Worm (Caenorhabditis elegans): Measurements from ENCODE around the gene blos-7.

Gene blos-7

ce11 chrIV:3568608-3569007 is 14.1 kb downstream of the blos-7 start, which contains the start of gene otpl-1:
TSS of gene otpl-1 (plus strand) at chrIV:3568979.
- TF ChIP-seq lsy-2 (tag; optimal IDR thresholded peaks at IDR 0.05) (no peak), sem-2 (GFP tag; optimal IDR thresholded peaks at IDR 0.05) (no peak), nhr-12 (tag; optimal IDR thresholded peaks at IDR 0.05) (no peak), hlh-1 (tag; optimal IDR thresholded peaks at IDR 0.05) (no peak), cnd-1 (tag; optimal IDR thresholded peaks at IDR 0.05) (no peak), bed-3 (GFP tag; optimal IDR thresholded peaks at IDR 0.05) (no peak), ham-2 (GFP tag; optimal IDR thresholded peaks at IDR 0.05) (no peak), flh-1 (GFP tag; optimal IDR thresholded peaks at IDR 0.05) (no peak), ces-1 (GFP tag; optimal IDR thresholded peaks at IDR 0.05) (no peak), lin-13 (tag; optimal IDR thresholded peaks at IDR 0.05) (no peak), nhr-76 (tag; optimal IDR thresholded peaks at IDR 0.05) (no peak), sptf-1 (tag; optimal IDR thresholded peaks at IDR 0.05) (no peak), elt-1 (tag; optimal IDR thresholded peaks at IDR 0.05; ENCODE audit: borderline replicate concordance, insufficient read depth) (no peak), mab-5 (tag; optimal IDR thresholded peaks at IDR 0.05) (no peak)

ce11 chrIV:3564901-3565300 is 17.8 kb downstream of the blos-7 start, which contains the start of gene sre-5:
TSS of gene sre-5 (plus strand) at chrIV:3565201.
- TF ChIP-seq mab-5 (tag; optimal IDR thresholded peaks at IDR 0.05) (no peak), blmp-1 (tag; optimal IDR thresholded peaks at IDR 0.05) (no peak), unc-120 (tag; optimal IDR thresholded peaks at IDR 0.05; ENCODE audit: poor library complexity, severe bottlenecking) (no peak), ceh-43 (GFP tag; optimal IDR thresholded peaks at IDR 0.05) (no peak)

- TF ChIP-seq ceh-83 (GFP tag; optimal IDR thresholded peaks at IDR 0.05) (no peak), sem-2 (GFP tag; optimal IDR thresholded peaks at IDR 0.05) (no peak)
Observed at ce11 chrIV:3559201-3559600, 23.5 kb downstream of the blos-7 start.

- TF ChIP-seq flh-1 (GFP tag; optimal IDR thresholded peaks at IDR 0.05) (no peak), M03D4.4 (tag; optimal IDR thresholded peaks at IDR 0.05) (no peak), ceh-83 (GFP tag; optimal IDR thresholded peaks at IDR 0.05) (no peak), snpc-4 (tag; optimal IDR thresholded peaks at IDR 0.05) (no peak), sem-2 (GFP tag; optimal IDR thresholded peaks at IDR 0.05) (no peak), ceh-39 (tag; optimal IDR thresholded peaks at IDR 0.05) (no peak), zip-8 (tag; optimal IDR thresholded peaks at IDR 0.05) (no peak), nhr-237 (tag; optimal IDR thresholded peaks at IDR 0.05) (no peak), nhr-76 (tag; optimal IDR thresholded peaks at IDR 0.05) (no peak), unc-62 (GFP tag; optimal IDR thresholded peaks at IDR 0.05) (no peak), drap-1 (GFP tag; optimal IDR thresholded peaks at IDR 0.05) (no peak), unc-39 (tag; optimal IDR thresholded peaks at IDR 0.05) (no peak), bed-3 (GFP tag; optimal IDR thresholded peaks at IDR 0.05) (no peak), unc-120 (tag; optimal IDR thresholded peaks at IDR 0.05; ENCODE audit: poor library complexity, severe bottlenecking) (no peak), lsy-2 (tag; optimal IDR thresholded peaks at IDR 0.05) (no peak)
Observed at ce11 chrIV:3557331-3557730, 25.4 kb downstream of the blos-7 start, which contains the start of gene osm-9. TSS of gene osm-9 (minus strand) at chrIV:3557431.

ce11 chrIV:3552933-3553332 is 29.8 kb downstream of the blos-7 start:
- TF ChIP-seq nhr-237 (tag; optimal IDR thresholded peaks at IDR 0.05): no peak
- TF ChIP-seq bed-3 (GFP tag; optimal IDR thresholded peaks at IDR 0.05): no peak

ce11 chrIV:3551777-3552462 is 30.8 kb downstream of the blos-7 start:
- TF ChIP-seq sem-2 (GFP tag; optimal IDR thresholded peaks at IDR 0.05): peak; percentile 60
- no peak for TF ChIP-seq ztf-11 (tag; optimal IDR thresholded peaks at IDR 0.05)
- no peak for TF ChIP-seq nhr-237 (tag; optimal IDR thresholded peaks at IDR 0.05)
- no peak for TF ChIP-seq lin-13 (tag; optimal IDR thresholded peaks at IDR 0.05)
- TF ChIP-seq snpc-4 (tag; optimal IDR thresholded peaks at IDR 0.05): no peak
- no peak for TF ChIP-seq elt-1 (tag; optimal IDR thresholded peaks at IDR 0.05; ENCODE audit: borderline replicate concordance, insufficient read depth)
- no peak for TF ChIP-seq nhr-28 (tag; optimal IDR thresholded peaks at IDR 0.05)
- TF ChIP-seq hlh-1 (tag; optimal IDR thresholded peaks at IDR 0.05): no peak
- TF ChIP-seq unc-39 (tag; optimal IDR thresholded peaks at IDR 0.05): no peak
- peak; percentile 83 for TF ChIP-seq M03D4.4 (tag; optimal IDR thresholded peaks at IDR 0.05)
- TF ChIP-seq drap-1 (GFP tag; optimal IDR thresholded peaks at IDR 0.05): peak; percentile 58
- peak; percentile 44 for TF ChIP-seq unc-120 (tag; optimal IDR thresholded peaks at IDR 0.05; ENCODE audit: poor library complexity, severe bottlenecking)
- TF ChIP-seq unc-62 (GFP tag; optimal IDR thresholded peaks at IDR 0.05): no peak
- TF ChIP-seq cnd-1 (tag; optimal IDR thresholded peaks at IDR 0.05): peak; percentile 67
- TF ChIP-seq ces-1 (GFP tag; optimal IDR thresholded peaks at IDR 0.05): no peak
- TF ChIP-seq nhr-12 (tag; optimal IDR thresholded peaks at IDR 0.05): no peak
- peak; percentile 73 for TF ChIP-seq mls-2 (tag; optimal IDR thresholded peaks at IDR 0.05)
- no peak for TF ChIP-seq ceh-39 (tag; optimal IDR thresholded peaks at IDR 0.05)
- TF ChIP-seq lin-32 (GFP tag; optimal IDR thresholded peaks at IDR 0.05): peak; percentile 8
- TF ChIP-seq ceh-43 (GFP tag; optimal IDR thresholded peaks at IDR 0.05): peak; percentile 16
- no peak for TF ChIP-seq nhr-2 (tag; optimal IDR thresholded peaks at IDR 0.05)
- no peak for TF ChIP-seq pha-4 (tag; optimal IDR thresholded peaks at IDR 0.05)
- TF ChIP-seq nhr-76 (tag; optimal IDR thresholded peaks at IDR 0.05): no peak
- TF ChIP-seq blmp-1 (tag; optimal IDR thresholded peaks at IDR 0.05): no peak
- TF ChIP-seq mab-5 (tag; optimal IDR thresholded peaks at IDR 0.05): no peak
- peak; percentile 72 for TF ChIP-seq sptf-1 (tag; optimal IDR thresholded peaks at IDR 0.05)
- peak; percentile 40 for TF ChIP-seq tbx-8 (GFP tag; optimal IDR thresholded peaks at IDR 0.05)
- TF ChIP-seq flh-1 (GFP tag; optimal IDR thresholded peaks at IDR 0.05): peak; percentile 59
- TF ChIP-seq zip-8 (tag; optimal IDR thresholded peaks at IDR 0.05): no peak
- peak; percentile 72 for TF ChIP-seq ceh-83 (GFP tag; optimal IDR thresholded peaks at IDR 0.05)
- TF ChIP-seq lsy-2 (tag; optimal IDR thresholded peaks at IDR 0.05): no peak
- TF ChIP-seq ham-2 (GFP tag; optimal IDR thresholded peaks at IDR 0.05): no peak
- no peak for TF ChIP-seq mep-1 (tag; optimal IDR thresholded peaks at IDR 0.05)
